Worm (Caenorhabditis elegans) whole organism, mixed stage, embryonic: Measurements from ENCODE around the gene nhr-277.
"Not testable (repeated sequence)": the region's sequence is repeated elsewhere in the genome, so short reads cannot be mapped to it uniquely, and the experiment has no call there.

Source experiments
- M03D4.4 ChIP-seq: sonication (generic microtip); optimal IDR thresholded peaks from 2 replicates; lab custom pipeline; 2017; ENCODE audit warnings: mild to moderate bottlenecking, missing genetic modification characterization, missing compliant biosample characterization
- bed-3 ChIP-seq: fragments of 200-800 bp; sonication (Bioruptor generic); optimal IDR thresholded peaks from 3 replicates; lab custom pipeline; 2018; ENCODE audit warnings: mild to moderate bottlenecking, missing genetic modification characterization, moderate library complexity, missing compliant biosample characterization
- blmp-1 ChIP-seq: fragments of 150-350 bp; optimal IDR thresholded peaks from 2 replicates; lab custom pipeline; 2014; ENCODE audit warnings: missing biosample characterization, missing genetic modification characterization
- ceh-39 ChIP-seq: fragments of 150-350 bp; optimal IDR thresholded peaks from 2 replicates; lab custom pipeline; 2014; ENCODE audit warnings: missing biosample characterization, missing genetic modification characterization
- ceh-43 ChIP-seq: fragments of 200-800 bp; sonication (Bioruptor generic); optimal IDR thresholded peaks from 2 replicates; lab custom pipeline; 2018; ENCODE audit warnings: mild to moderate bottlenecking, missing genetic modification characterization, moderate library complexity, missing compliant biosample characterization
- ceh-83 ChIP-seq: fragments of 200-800 bp; sonication (Bioruptor generic); optimal IDR thresholded peaks from 2 replicates; lab custom pipeline; 2018; ENCODE audit warnings: mild to moderate bottlenecking, missing genetic modification characterization, missing compliant biosample characterization
- ces-1 ChIP-seq: fragments of 150-350 bp; optimal IDR thresholded peaks from 2 replicates; lab custom pipeline; 2014; ENCODE audit warnings: missing biosample characterization, missing genetic modification reagents, missing genetic modification characterization
- cnd-1 ChIP-seq: fragments of 200-800 bp; sonication (Bioruptor generic); optimal IDR thresholded peaks from 2 replicates; lab custom pipeline; 2018; ENCODE audit warnings: mild to moderate bottlenecking, missing genetic modification characterization, missing compliant biosample characterization
- drap-1 ChIP-seq: fragments of 200-800 bp; sonication (Bioruptor generic); optimal IDR thresholded peaks from 3 replicates; lab custom pipeline; 2018; ENCODE audit warnings: mild to moderate bottlenecking, missing genetic modification characterization, missing compliant biosample characterization
- elt-1 ChIP-seq: sonication (generic microtip); optimal IDR thresholded peaks from 2 replicates; lab custom pipeline; 2017; ENCODE audit warnings: missing genetic modification characterization, mild to moderate bottlenecking, missing compliant biosample characterization, antibody characterized with exemption, moderate library complexity, borderline replicate concordance; ENCODE audit not compliant: insufficient read depth
- elt-3 ChIP-seq: fragments of 150-350 bp; optimal IDR thresholded peaks from 2 replicates; lab custom pipeline; 2014; ENCODE audit warnings: missing biosample characterization, missing genetic modification characterization
- flh-1 ChIP-seq: fragments of 200-800 bp; sonication (Bioruptor generic); optimal IDR thresholded peaks from 2 replicates; lab custom pipeline; 2018; ENCODE audit warnings: mild to moderate bottlenecking, missing genetic modification characterization, moderate library complexity, missing compliant biosample characterization
- ham-2 ChIP-seq: fragments of 200-800 bp; sonication (Bioruptor generic); optimal IDR thresholded peaks from 2 replicates; lab custom pipeline; 2018; ENCODE audit warnings: mild to moderate bottlenecking, missing genetic modification characterization, missing compliant biosample characterization
- hlh-1 ChIP-seq: fragments of 150-350 bp; optimal IDR thresholded peaks from 2 replicates; lab custom pipeline; 2014; ENCODE audit warnings: missing biosample characterization, missing genetic modification reagents, missing genetic modification characterization
- lin-13 ChIP-seq: fragments of 150-350 bp; optimal IDR thresholded peaks from 2 replicates; lab custom pipeline; 2014; ENCODE audit warnings: missing biosample characterization, missing genetic modification characterization
- lin-32 ChIP-seq: fragments of 200-800 bp; sonication (Bioruptor generic); optimal IDR thresholded peaks from 2 replicates; lab custom pipeline; 2018; ENCODE audit warnings: mild to moderate bottlenecking, missing genetic modification characterization, missing compliant biosample characterization
- lsy-2 ChIP-seq: fragments of 150-350 bp; optimal IDR thresholded peaks from 2 replicates; lab custom pipeline; 2014; ENCODE audit warnings: missing biosample characterization, missing genetic modification characterization
- mab-5 ChIP-seq: fragments of 150-350 bp; optimal IDR thresholded peaks from 2 replicates; lab custom pipeline; 2014; ENCODE audit warnings: missing biosample characterization, missing genetic modification characterization
- mep-1 ChIP-seq: fragments of 150-350 bp; optimal IDR thresholded peaks from 2 replicates; lab custom pipeline; 2017; ENCODE audit warnings: missing biosample characterization, missing genetic modification reagents, missing genetic modification characterization, inconsistent platforms
- mls-2 ChIP-seq: sonication (generic microtip); optimal IDR thresholded peaks from 2 replicates; lab custom pipeline; 2016; ENCODE audit warnings: mild to moderate bottlenecking, missing genetic modification characterization, moderate library complexity, missing compliant biosample characterization
- nhr-12 ChIP-seq: fragments of 150-350 bp; optimal IDR thresholded peaks from 2 replicates; lab custom pipeline; 2014; ENCODE audit warnings: missing biosample characterization, missing genetic modification characterization
- nhr-2 ChIP-seq: fragments of 150-350 bp; optimal IDR thresholded peaks from 2 replicates; lab custom pipeline; 2014; ENCODE audit warnings: missing biosample characterization, missing genetic modification characterization
- nhr-237 ChIP-seq: fragments of 150-350 bp; optimal IDR thresholded peaks from 2 replicates; lab custom pipeline; 2014; ENCODE audit warnings: missing biosample characterization, missing genetic modification characterization
- nhr-28 ChIP-seq: fragments of 150-350 bp; optimal IDR thresholded peaks from 2 replicates; lab custom pipeline; 2014; ENCODE audit warnings: missing biosample characterization, missing genetic modification characterization
- nhr-76 ChIP-seq: sonication (generic microtip); optimal IDR thresholded peaks from 2 replicates; lab custom pipeline; 2017; ENCODE audit warnings: missing biosample characterization, missing genetic modification characterization
- pha-4 ChIP-seq: fragments of 150-350 bp; optimal IDR thresholded peaks from 2 replicates; lab custom pipeline; 2018; ENCODE audit warnings: missing biosample characterization, missing genetic modification reagents, missing genetic modification characterization
- sem-2 ChIP-seq: fragments of 200-800 bp; sonication (Bioruptor generic); optimal IDR thresholded peaks from 2 replicates; lab custom pipeline; 2018; ENCODE audit warnings: mild to moderate bottlenecking, missing genetic modification characterization, missing compliant biosample characterization
- snpc-4 ChIP-seq: fragments of 150-350 bp; optimal IDR thresholded peaks from 2 replicates; lab custom pipeline; 2014; ENCODE audit warnings: missing biosample characterization, missing genetic modification characterization
- sptf-1 ChIP-seq: sonication (generic microtip); optimal IDR thresholded peaks from 2 replicates; lab custom pipeline; 2017; ENCODE audit warnings: mild to moderate bottlenecking, missing genetic modification characterization, moderate library complexity, missing compliant biosample characterization
- tbx-8 ChIP-seq: fragments of 200-800 bp; sonication (Bioruptor generic); optimal IDR thresholded peaks from 2 replicates; lab custom pipeline; 2018; ENCODE audit warnings: mild to moderate bottlenecking, missing genetic modification characterization, moderate library complexity, missing compliant biosample characterization
- unc-120 ChIP-seq: sonication (generic microtip); optimal IDR thresholded peaks from 2 replicates; lab custom pipeline; 2017; ENCODE audit warnings: missing genetic modification characterization, missing compliant biosample characterization; ENCODE audit not compliant: poor library complexity, severe bottlenecking
- unc-39 ChIP-seq: fragments of 150-350 bp; optimal IDR thresholded peaks from 2 replicates; lab custom pipeline; 2014; ENCODE audit warnings: missing biosample characterization, missing genetic modification characterization
- unc-62 ChIP-seq: fragments of 150-350 bp; optimal IDR thresholded peaks from 2 replicates; lab custom pipeline; 2014; ENCODE audit warnings: missing biosample characterization, missing genetic modification reagents, missing genetic modification characterization
- zip-8 ChIP-seq: fragments of 150-350 bp; optimal IDR thresholded peaks from 2 replicates; lab custom pipeline; 2014; ENCODE audit warnings: missing biosample characterization, missing genetic modification characterization
- ztf-11 ChIP-seq: fragments of 150-350 bp; optimal IDR thresholded peaks from 2 replicates; lab custom pipeline; 2014; ENCODE audit warnings: missing biosample characterization, missing genetic modification characterization

The nhr-277 gene

DNA sequence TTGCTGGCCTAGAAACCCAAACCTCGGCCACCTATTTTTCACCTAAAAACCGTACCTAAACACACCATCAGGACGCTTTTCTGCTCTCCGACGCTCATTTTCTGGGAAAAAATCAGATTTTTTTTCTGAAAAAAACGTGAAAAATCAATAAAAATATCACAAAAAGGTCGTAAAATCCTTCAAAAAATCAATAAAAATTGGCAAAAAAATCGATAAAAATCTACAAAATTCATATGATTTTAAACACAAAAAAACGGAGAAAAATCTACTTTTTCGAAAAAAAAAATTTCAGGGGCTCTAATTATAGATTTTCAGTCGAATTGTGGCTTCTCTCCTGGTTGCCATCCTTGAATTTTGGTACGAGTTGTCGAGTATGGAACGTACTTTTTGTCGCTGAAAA is 26.3 kb upstream of the nhr-277 start, which contains the start of gene Y94H6A.7:
TSS of gene Y94H6A.7 (minus strand) at position 101 of the 400 bp plus-strand sequence.
- TF ChIP-seq mab-5 (tag; lab: Kevin White, UChicago); ceh-43 (GFP tag; lab: Kevin White, UChicago); flh-1 (GFP tag; lab: Kevin White, UChicago): not testable (repeated sequence)
- TF ChIP-seq, all 35 proteins: peak for 0; not testable (repeated sequence) for 35

DNA sequence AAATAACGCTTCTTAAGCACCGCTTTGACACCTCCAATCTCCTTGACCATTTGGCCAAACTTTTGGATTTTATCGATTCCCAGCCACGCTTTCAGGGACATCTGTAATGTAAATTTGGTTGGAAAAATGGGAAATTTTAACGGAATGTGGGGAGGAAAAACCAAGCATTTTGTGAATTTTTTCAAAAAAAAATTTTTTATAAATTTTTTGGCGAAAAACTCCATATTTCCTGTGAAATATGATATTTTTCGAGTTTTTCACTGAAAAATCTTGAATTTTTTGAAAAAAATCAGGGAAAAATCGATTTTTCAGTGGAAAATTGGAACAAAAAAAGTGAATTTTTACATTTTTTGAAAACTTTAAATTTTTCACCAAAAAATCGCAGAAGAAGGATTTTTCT is 23.1 kb upstream of the nhr-277 start, which contains the start of gene ndua-12:
TSS of gene ndua-12 (minus strand) at position 101 of the 400 bp plus-strand sequence.
- TF ChIP-seq snpc-4 (tag; lab: Kevin White, UChicago); flh-1 (GFP tag; lab: Kevin White, UChicago); ztf-11 (tag; lab: Kevin White, UChicago): not testable (repeated sequence)

DNA sequence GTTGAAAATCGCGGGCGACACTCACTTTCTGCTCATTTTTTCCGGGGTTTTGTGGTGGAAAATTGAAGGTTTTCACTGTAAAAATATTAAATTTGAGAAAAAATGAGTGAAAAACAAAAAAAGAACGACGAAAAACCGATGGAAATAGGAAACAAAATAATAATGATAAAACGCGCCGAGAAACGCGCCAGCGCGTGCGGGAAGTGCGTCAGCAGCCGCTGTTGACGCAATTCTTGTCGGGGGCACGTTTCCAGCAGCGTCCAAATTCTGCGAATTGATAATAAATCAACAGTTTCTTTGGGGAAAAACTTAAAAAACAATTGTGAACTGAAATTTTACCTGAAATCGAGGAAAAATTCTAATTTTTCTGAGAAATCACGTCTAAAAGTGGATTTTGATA is 17.0 kb upstream of the nhr-277 start, which contains the start of gene ubxn-2:
TSS of gene ubxn-2 (minus strand) at position 36 of the 400 bp plus-strand sequence.
- TF ChIP-seq mls-2 (tag; lab: Kevin White, UChicago) = no peak
- TF ChIP-seq ceh-43 (GFP tag; lab: Kevin White, UChicago) = no peak
- TF ChIP-seq pha-4 (tag; lab: Kevin White, UChicago) = peak; percentile 57
- no peak for TF ChIP-seq ces-1
- TF ChIP-seq elt-1 = no peak
- TF ChIP-seq lin-32 (GFP tag; lab: Kevin White, UChicago) = no peak
- TF ChIP-seq drap-1 (GFP tag; lab: Kevin White, UChicago) = no peak
- peak; percentile 75 for TF ChIP-seq lsy-2 (tag; lab: Kevin White, UChicago)
- TF ChIP-seq hlh-1 (tag; lab: Kevin White, UChicago) = peak; percentile 13
- TF ChIP-seq sptf-1 (tag; lab: Kevin White, UChicago) = peak; percentile 56
- peak; percentile 73 for TF ChIP-seq lin-13 (tag; lab: Kevin White, UChicago)
- TF ChIP-seq tbx-8 (GFP tag; lab: Kevin White, UChicago) = peak; percentile 24
- no peak for TF ChIP-seq unc-120 (tag; lab: Kevin White, UChicago)
- peak; percentile 30 for TF ChIP-seq nhr-237
- TF ChIP-seq mab-5 (tag; lab: Kevin White, UChicago) = no peak
- no peak for TF ChIP-seq unc-62 (GFP tag; lab: Kevin White, UChicago)
- peak; percentile 45 for TF ChIP-seq M03D4.4 (tag; lab: Kevin White, UChicago)
- TF ChIP-seq bed-3 = no peak
- peak; percentile 22 for TF ChIP-seq ceh-39 (tag; lab: Kevin White, UChicago)
- TF ChIP-seq ham-2 (GFP tag; lab: Kevin White, UChicago) = no peak
- peak; percentile 60 for TF ChIP-seq mep-1 (tag; lab: Kevin White, UChicago)
- no peak for TF ChIP-seq unc-39 (tag; lab: Kevin White, UChicago)
- no peak for TF ChIP-seq ceh-83 (GFP tag; lab: Kevin White, UChicago)
- TF ChIP-seq nhr-76 (tag; lab: Kevin White, UChicago) = no peak
- TF ChIP-seq ztf-11 (tag; lab: Kevin White, UChicago) = no peak
- no peak for TF ChIP-seq flh-1 (GFP tag; lab: Kevin White, UChicago)
- no peak for TF ChIP-seq zip-8 (tag; lab: Kevin White, UChicago)
- TF ChIP-seq sem-2 (GFP tag; lab: Kevin White, UChicago) = no peak
- no peak for TF ChIP-seq nhr-12
- TF ChIP-seq snpc-4 (tag; lab: Kevin White, UChicago) = no peak
- TF ChIP-seq nhr-28 (tag; lab: Kevin White, UChicago) = no peak
- TF ChIP-seq elt-3 (tag; lab: Kevin White, UChicago) = no peak

DNA sequence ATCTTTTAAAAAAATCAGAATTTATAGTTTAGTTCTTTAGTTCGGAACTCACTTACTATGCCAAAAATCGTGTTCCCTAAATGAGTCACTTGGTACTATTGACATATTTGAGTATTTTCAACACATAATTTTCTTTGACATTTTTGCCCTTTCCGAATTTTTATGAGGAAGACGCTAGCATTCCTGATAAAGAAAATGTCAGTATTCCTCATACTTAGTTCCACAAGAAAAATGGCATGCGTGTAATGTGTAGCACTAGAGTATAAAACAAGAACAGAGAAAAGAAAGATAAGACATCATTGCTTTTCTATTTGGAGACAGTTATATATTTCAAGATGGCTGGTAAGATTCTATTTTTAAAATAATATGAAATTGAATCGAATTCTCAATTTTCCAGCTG is 12.8 kb upstream of the nhr-277 start, which contains the start of gene Y94H6A.2:
TSS of gene Y94H6A.2 (plus strand) at position 336 of the 400 bp plus-strand sequence.
- TF ChIP-seq ceh-43 (GFP tag; lab: Kevin White, UChicago) = no peak
- no peak for TF ChIP-seq nhr-76 (tag; lab: Kevin White, UChicago)
- no peak for TF ChIP-seq ceh-83 (GFP tag; lab: Kevin White, UChicago)
- TF ChIP-seq nhr-237 = no peak
- TF ChIP-seq M03D4.4 (tag; lab: Kevin White, UChicago) = no peak
- no peak for TF ChIP-seq nhr-28 (tag; lab: Kevin White, UChicago)
- TF ChIP-seq ceh-39 (tag; lab: Kevin White, UChicago) = no peak
- TF ChIP-seq nhr-2 (tag; lab: Kevin White, UChicago) = no peak
- TF ChIP-seq cnd-1 (tag; lab: Kevin White, UChicago) = no peak
- no peak for TF ChIP-seq drap-1 (GFP tag; lab: Kevin White, UChicago)
- no peak for TF ChIP-seq zip-8 (tag; lab: Kevin White, UChicago)
- TF ChIP-seq flh-1 (GFP tag; lab: Kevin White, UChicago) = no peak
- no peak for TF ChIP-seq blmp-1 (tag; lab: Kevin White, UChicago)
- no peak for TF ChIP-seq unc-120 (tag; lab: Kevin White, UChicago)
- TF ChIP-seq nhr-12 = no peak
- TF ChIP-seq elt-3 (tag; lab: Kevin White, UChicago) = no peak
- no peak for TF ChIP-seq ces-1
